Worm (Caenorhabditis elegans): Measurements from ENCODE around the gene F57G9.3.

DNA sequence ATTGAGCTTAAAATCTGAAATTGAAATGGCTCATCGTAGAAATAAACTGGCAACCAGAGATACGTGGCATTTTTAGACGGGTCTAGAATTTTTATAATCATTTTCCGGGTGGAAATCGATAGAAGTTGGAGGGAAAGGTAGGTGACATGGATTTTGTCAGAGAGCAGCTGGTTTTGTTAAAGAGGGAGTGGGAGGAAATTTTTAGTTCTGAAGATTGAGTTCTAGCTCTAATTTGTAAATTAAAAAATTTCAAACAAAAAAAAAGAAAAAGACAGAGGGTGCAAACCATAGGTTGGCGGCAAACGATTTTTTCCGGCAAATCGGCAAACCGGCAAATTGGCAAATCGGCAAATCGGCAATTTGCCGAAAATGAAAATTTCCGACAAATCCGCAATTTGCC is 46.6 kb upstream of the F57G9.3 start, which contains the start of gene sre-32:
- no peak for TF ChIP-seq elt-2 (tag; optimal IDR thresholded peaks at IDR 0.05)
- no peak for TF ChIP-seq pros-1 (tag; optimal IDR thresholded peaks at IDR 0.05)
- no peak for TF ChIP-seq elt-4 (tag; optimal IDR thresholded peaks at IDR 0.05)
- TF ChIP-seq syd-9 (tag; optimal IDR thresholded peaks at IDR 0.05): no peak
- no peak for TF ChIP-seq nhr-11 (tag; optimal IDR thresholded peaks at IDR 0.05)
- no peak for TF ChIP-seq tbx-2 (tag; optimal IDR thresholded peaks at IDR 0.05)
- no peak for TF ChIP-seq C38D4.7 (GFP tag; optimal IDR thresholded peaks at IDR 0.05)
- no peak for TF ChIP-seq nfya-1 (tag; optimal IDR thresholded peaks at IDR 0.05)

Data from whole organism, late embryonic.